Fruit fly (Drosophila melanogaster): ENCODE data around the gene S1P.

The S1P gene

dm6 chr3L:21640815-21641214 is 23.6 kb upstream of the S1P start, which contains the start of gene Atox1 (continued):
- no peak for TF ChIP-seq tio (GFP tag; optimal IDR thresholded peaks at IDR 0.05)
- TF ChIP-seq luna (GFP tag; optimal IDR thresholded peaks at IDR 0.05) = peak; percentile 35
- TF ChIP-seq CHES-1-like (GFP tag; optimal IDR thresholded peaks at IDR 0.05) = peak; percentile 25
- TF ChIP-seq Hr3 (GFP tag; optimal IDR thresholded peaks at IDR 0.05) = no peak
- peak; percentile 10 for TF ChIP-seq Chrac-16 (GFP tag; optimal IDR thresholded peaks at IDR 0.05)
- TF ChIP-seq chif (GFP tag; optimal IDR thresholded peaks at IDR 0.05) = peak in 1 of 2 experiments; percentile 33
- TF ChIP-seq unc-4 (GFP tag; IDR thresholded peaks at IDR 0.05; ENCODE audit: partially characterized antibody) = 0 out of 2 replicates have a peak, but pooled peaks have one; percentile 15
- TF ChIP-seq yki (optimal IDR thresholded peaks at IDR 0.05) = no peak
- TF ChIP-seq Deaf1 (tag; optimal IDR thresholded peaks at IDR 0.05) = peak; percentile 36
- TF ChIP-seq dm (GFP tag; optimal IDR thresholded peaks at IDR 0.05) = peak; percentile 35
- TF ChIP-seq CG8388 (GFP tag; optimal IDR thresholded peaks at IDR 0.05) = no peak
- peak; percentile 96 for TF ChIP-seq pzg (GFP tag; optimal IDR thresholded peaks at IDR 0.05)
- TF ChIP-seq row (GFP tag; IDR thresholded peaks at IDR 0.05) = peak; percentile 23; the same call in 1 of the 3 replicates
- TF ChIP-seq gfzf (GFP tag; optimal IDR thresholded peaks at IDR 0.05) = peak; percentile 99
- TF ChIP-seq Hmr (GFP tag; optimal IDR thresholded peaks at IDR 0.05) = peak; percentile 89
- TF ChIP-seq PHDP (tag; optimal IDR thresholded peaks at IDR 0.05) = peak; percentile 29
- peak; percentile 19 for TF ChIP-seq CG4854 (GFP tag; optimal IDR thresholded peaks at IDR 0.05)
- TF ChIP-seq Dref (GFP tag; IDR thresholded peaks at IDR 0.05) = peak; percentile 42
- peak; percentile 92 for TF ChIP-seq Med (GFP tag)
- 0 out of 3 replicates have a peak, but pooled peaks have one; percentile 41 for TF ChIP-seq zfh1 (GFP tag; IDR thresholded peaks at IDR 0.05)
- 0 out of 2 replicates have a peak, but pooled peaks have one; percentile 36 for TF ChIP-seq rib (GFP tag; IDR thresholded peaks at IDR 0.05)
- peak; percentile 43; the same call in 1 of the 2 replicates for TF ChIP-seq H2.0 (GFP tag; IDR thresholded peaks at IDR 0.05)
- TF ChIP-seq Rfx (GFP tag; IDR thresholded peaks at IDR 0.05) = peak; percentile 82
- peak; percentile 86 for TF ChIP-seq CTCF (GFP tag; optimal IDR thresholded peaks at IDR 0.05)
- TF ChIP-seq HmgZ (tag; optimal IDR thresholded peaks at IDR 0.05) = peak; percentile 91
- no peak for TF ChIP-seq CG16779 (GFP tag; IDR thresholded peaks at IDR 0.05)
- TF ChIP-seq YL-1 (GFP tag; optimal IDR thresholded peaks at IDR 0.05) = peak; percentile 53
- no peak for TF ChIP-seq CG16815 (GFP tag; optimal IDR thresholded peaks at IDR 0.05)
- TF ChIP-seq CkIIα-i1 (GFP tag; IDR thresholded peaks at IDR 0.05) = no peak
- peak; percentile 17 for TF ChIP-seq slp2 (GFP tag; optimal IDR thresholded peaks at IDR 0.05)
- TF ChIP-seq gsb-n (tag; optimal IDR thresholded peaks at IDR 0.05) = no peak
- TF ChIP-seq chm (GFP tag; IDR thresholded peaks at IDR 0.05) = no peak
- peak; percentile 42 for TF ChIP-seq CG2712 (tag; optimal IDR thresholded peaks at IDR 0.05)
- no peak for TF ChIP-seq exex (tag; optimal IDR thresholded peaks at IDR 0.05)
- TF ChIP-seq Kr (GFP tag; optimal IDR thresholded peaks at IDR 0.05) = no peak
- TF ChIP-seq wor (GFP tag; IDR thresholded peaks at IDR 0.05) = no peak
- TF ChIP-seq dpn (GFP tag; optimal IDR thresholded peaks at IDR 0.05) = peak; percentile 15 to 35
- no peak for TF ChIP-seq gem (tag; optimal IDR thresholded peaks at IDR 0.05)
- TF ChIP-seq fu2 (GFP tag; optimal IDR thresholded peaks at IDR 0.05) = no peak
- peak; percentile 38; the same call in 1 of the 2 replicates for TF ChIP-seq HLH3B (GFP tag; IDR thresholded peaks at IDR 0.05)
- TF ChIP-seq CG3995 (GFP tag; optimal IDR thresholded peaks at IDR 0.05) = peak; percentile 1
- TF ChIP-seq nerfin-1 (tag; optimal IDR thresholded peaks at IDR 0.05) = no peak
- no peak for TF ChIP-seq ap (GFP tag; IDR thresholded peaks at IDR 0.05)
- TF ChIP-seq gro (GFP tag; optimal IDR thresholded peaks at IDR 0.05) = peak; percentile 6
- no peak for TF ChIP-seq gcm2 (GFP tag; optimal IDR thresholded peaks at IDR 0.05)
- no peak for TF ChIP-seq ash1 (GFP tag; optimal IDR thresholded peaks at IDR 0.05)
- peak; percentile 76 for TF ChIP-seq B-H2 (GFP tag; optimal IDR thresholded peaks at IDR 0.05)
- no peak for TF ChIP-seq sc (optimal IDR thresholded peaks at IDR 0.05)
- TF ChIP-seq sc (GFP tag; optimal IDR thresholded peaks at IDR 0.05) = no peak
- no peak for TF ChIP-seq Hr39 (optimal IDR thresholded peaks at IDR 0.05)
- TF ChIP-seq fd3F (GFP tag; optimal IDR thresholded peaks at IDR 0.05) = peak; percentile 16
- no peak for TF ChIP-seq Neu2 (GFP tag; optimal IDR thresholded peaks at IDR 0.05; ENCODE audit: borderline replicate concordance)
- no peak for TF ChIP-seq corto (GFP tag; optimal IDR thresholded peaks at IDR 0.05)
